Worm (Caenorhabditis elegans): ENCODE results near the gene C13F10.6.

Gene C13F10.6

ce11 chrV:7237133-7237532 is 16.3 kb upstream of the C13F10.6 start, which contains the start of gene hyls-1 (continued):
- no peak for TF ChIP-seq unc-62 (GFP tag; optimal IDR thresholded peaks at IDR 0.05)
- no peak for TF ChIP-seq nhr-28 (tag; optimal IDR thresholded peaks at IDR 0.05)
- peak; percentile 86 for TF ChIP-seq hmg-11 (tag; optimal IDR thresholded peaks at IDR 0.05)
- TF ChIP-seq ceh-16 (tag; optimal IDR thresholded peaks at IDR 0.05), result no peak
- TF ChIP-seq R02D3.7 (tag; optimal IDR thresholded peaks at IDR 0.05), result peak; percentile 69
- TF ChIP-seq nhr-237 (tag; optimal IDR thresholded peaks at IDR 0.05), result no peak
- peak; percentile 65 for TF ChIP-seq ceh-28 (tag; optimal IDR thresholded peaks at IDR 0.05)
- TF ChIP-seq pqm-1 (tag; optimal IDR thresholded peaks at IDR 0.05), result peak; percentile 31

ce11 chrV:7237094-7237132 is 16.1 kb upstream of the C13F10.6 start, which contains the start of gene hpo-9:
TSS of gene hpo-9 (minus strand) at chrV:7237130.
- TF ChIP-seq nhr-12 (tag; optimal IDR thresholded peaks at IDR 0.05) (no peak), nhr-67 (tag; optimal IDR thresholded peaks at IDR 0.05) (no peak), hmg-11 (tag; optimal IDR thresholded peaks at IDR 0.05) (no peak), nhr-23 (tag; optimal IDR thresholded peaks at IDR 0.05) (no peak), egl-27 (tag; optimal IDR thresholded peaks at IDR 0.05) (no peak), mml-1 (tag; optimal IDR thresholded peaks at IDR 0.05) (no peak), ceh-16 (tag; optimal IDR thresholded peaks at IDR 0.05) (no peak), zag-1 (tag; optimal IDR thresholded peaks at IDR 0.05) (no peak), jun-1 (tag; optimal IDR thresholded peaks at IDR 0.05) (no peak), ztf-11 (tag; optimal IDR thresholded peaks at IDR 0.05) (no peak), ZK546.5 (tag; optimal IDR thresholded peaks at IDR 0.05) (no peak), ama-1 (optimal IDR thresholded peaks at IDR 0.05) (no peak)

ce11 chrV:7236694-7237093 is 15.9 kb upstream of the C13F10.6 start:
- TF ChIP-seq lin-15B (tag; optimal IDR thresholded peaks at IDR 0.05) (no peak), nfya-1 (tag; optimal IDR thresholded peaks at IDR 0.05; ENCODE audit: insufficient read depth) (no peak), mml-1 (tag; optimal IDR thresholded peaks at IDR 0.05) (no peak), egl-27 (tag; optimal IDR thresholded peaks at IDR 0.05) (no peak), unc-62 (GFP tag; optimal IDR thresholded peaks at IDR 0.05) (no peak), ceh-82 (tag; optimal IDR thresholded peaks at IDR 0.05) (no peak), ztf-11 (tag; optimal IDR thresholded peaks at IDR 0.05) (no peak), zag-1 (tag; optimal IDR thresholded peaks at IDR 0.05) (no peak), elt-1 (tag; optimal IDR thresholded peaks at IDR 0.05) (no peak), ZK546.5 (tag; optimal IDR thresholded peaks at IDR 0.05) (no peak), jun-1 (tag; optimal IDR thresholded peaks at IDR 0.05) (no peak), daf-12 (tag; optimal IDR thresholded peaks at IDR 0.05) (no peak), nhr-23 (tag; optimal IDR thresholded peaks at IDR 0.05) (no peak), nhr-28 (tag; optimal IDR thresholded peaks at IDR 0.05) (no peak), aly-2 (tag; optimal IDR thresholded peaks at IDR 0.05) (no peak), elt-3 (tag; optimal IDR thresholded peaks at IDR 0.05) (no peak), elt-2 (tag; optimal IDR thresholded peaks at IDR 0.05) (no peak), ama-1 (optimal IDR thresholded peaks at IDR 0.05) (no peak), lin-39 (tag; optimal IDR thresholded peaks at IDR 0.05) (no peak)

- TF ChIP-seq lsy-12 (tag; optimal IDR thresholded peaks at IDR 0.05), result no peak
- no peak for TF ChIP-seq egl-5 (tag; optimal IDR thresholded peaks at IDR 0.05)
- TF ChIP-seq lin-39 (tag; optimal IDR thresholded peaks at IDR 0.05), result no peak
- no peak for TF ChIP-seq unc-62 (GFP tag; optimal IDR thresholded peaks at IDR 0.05)
- no peak for TF ChIP-seq ztf-11 (tag; optimal IDR thresholded peaks at IDR 0.05)
- no peak for TF ChIP-seq pqm-1 (tag; optimal IDR thresholded peaks at IDR 0.05)
- TF ChIP-seq snpc-4 (tag; optimal IDR thresholded peaks at IDR 0.05), result no peak
- no peak for TF ChIP-seq mdl-1 (tag; optimal IDR thresholded peaks at IDR 0.05)
- TF ChIP-seq nhr-67 (tag; optimal IDR thresholded peaks at IDR 0.05), result no peak
- no peak for TF ChIP-seq nhr-237 (tag; optimal IDR thresholded peaks at IDR 0.05)
- no peak for TF ChIP-seq jun-1 (tag; optimal IDR thresholded peaks at IDR 0.05)
These were observed 13.9 kb upstream of the C13F10.6 start, which contains the start of gene C05C8.5 for ce11 chrV:7234726-7235125. TSS of gene C05C8.5 (minus strand) at chrV:7234826.

- TF ChIP-seq nhr-28 (tag; optimal IDR thresholded peaks at IDR 0.05), result no peak
- no peak for TF ChIP-seq zag-1 (tag; optimal IDR thresholded peaks at IDR 0.05)
- no peak for TF ChIP-seq egl-5 (tag; optimal IDR thresholded peaks at IDR 0.05)
- no peak for TF ChIP-seq fos-1 (tag; optimal IDR thresholded peaks at IDR 0.05)
- TF ChIP-seq nhr-11 (tag; optimal IDR thresholded peaks at IDR 0.05), result no peak
- no peak for TF ChIP-seq ceh-9 (tag; optimal IDR thresholded peaks at IDR 0.05)
- TF ChIP-seq aly-2 (tag; optimal IDR thresholded peaks at IDR 0.05), result no peak
- TF ChIP-seq unc-39 (tag; optimal IDR thresholded peaks at IDR 0.05), result no peak
- TF ChIP-seq nhr-77 (tag; optimal IDR thresholded peaks at IDR 0.05), result no peak
- no peak for TF ChIP-seq unc-62 (GFP tag; optimal IDR thresholded peaks at IDR 0.05)
- TF ChIP-seq ceh-28 (tag; optimal IDR thresholded peaks at IDR 0.05), result no peak
- no peak for TF ChIP-seq ZK546.5 (tag; optimal IDR thresholded peaks at IDR 0.05)
- TF ChIP-seq nhr-23 (tag; optimal IDR thresholded peaks at IDR 0.05), result no peak
- TF ChIP-seq eor-1 (tag; optimal IDR thresholded peaks at IDR 0.05), result no peak
- TF ChIP-seq ceh-82 (tag; optimal IDR thresholded peaks at IDR 0.05), result no peak
- no peak for TF ChIP-seq egl-27 (tag; optimal IDR thresholded peaks at IDR 0.05)
- TF ChIP-seq pha-4 (tag; optimal IDR thresholded peaks at IDR 0.05), result no peak
- no peak for TF ChIP-seq daf-12 (tag; optimal IDR thresholded peaks at IDR 0.05)
- no peak for TF ChIP-seq mdl-1 (tag; optimal IDR thresholded peaks at IDR 0.05)
- TF ChIP-seq ztf-4 (tag; optimal IDR thresholded peaks at IDR 0.05), result no peak
These were observed 10.7 kb upstream of the C13F10.6 start for ce11 chrV:7231524-7231923.
